Worm (Caenorhabditis elegans) whole organism, L4 larva: ENCODE results near the gene tbx-35.

Experiments used
- F49E8.2 ChIP-seq: sonication (generic microtip); optimal IDR thresholded peaks from 2 replicates; lab custom pipeline; 2016; ENCODE audit warnings: missing compliant biosample characterization, mild to moderate bottlenecking, missing genetic modification characterization, borderline replicate concordance
- Y75B8A.6 ChIP-seq: fragments of 200-800 bp; sonication (Bioruptor generic); IDR thresholded peaks from 2 replicates; pipeline ENCODE4 v1.3.6; 2022; ENCODE audit warnings: missing genetic modification reagents, missing genetic modification characterization, missing compliant biosample characterization
- aly-2 ChIP-seq: sonication (generic microtip); optimal IDR thresholded peaks from 2 replicates; lab custom pipeline; 2018; ENCODE audit warnings: missing biosample characterization, missing genetic modification characterization
- hlh-30 ChIP-seq: sonication (generic microtip); optimal IDR thresholded peaks from 2 replicates; lab custom pipeline; 2017; ENCODE audit warnings: antibody characterized with exemption, mild to moderate bottlenecking, missing genetic modification characterization, missing compliant biosample characterization; ENCODE audit not compliant: insufficient read depth
- nhr-11 ChIP-seq: fragments of 150-350 bp; optimal IDR thresholded peaks from 2 replicates; lab custom pipeline; 2014; ENCODE audit warnings: missing biosample characterization, missing genetic modification characterization
- nhr-237 ChIP-seq: sonication (generic microtip); optimal IDR thresholded peaks from 2 replicates; lab custom pipeline; 2017; ENCODE audit warnings: missing biosample characterization, missing genetic modification characterization
- ztf-11 ChIP-seq: fragments of 150-350 bp; optimal IDR thresholded peaks from 2 replicates; lab custom pipeline; 2014; ENCODE audit warnings: missing biosample characterization, missing genetic modification characterization

DNA sequence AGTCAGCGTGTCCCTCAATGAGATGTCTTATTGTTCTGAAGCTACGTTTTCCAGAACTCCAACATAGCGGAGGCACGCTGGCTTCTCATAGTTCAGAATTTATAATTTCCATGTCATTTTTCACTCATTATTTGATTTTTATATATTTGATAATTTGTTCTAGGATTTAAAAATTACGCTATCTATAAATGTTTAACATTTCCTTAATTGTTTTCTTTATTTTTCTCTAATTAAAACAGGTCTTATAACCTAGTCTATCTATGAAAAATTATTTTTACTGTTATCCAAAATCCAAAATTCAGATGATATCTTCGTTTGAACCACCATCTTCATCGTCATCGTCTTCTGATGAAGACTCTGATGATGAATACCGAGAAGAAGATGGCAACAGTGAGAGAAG is 46.9 kb downstream of the tbx-35 start, which contains the start of gene F56D1.1:
- TF ChIP-seq F49E8.2 (no peak), nhr-11 (no peak), aly-2 (no peak), nhr-237 (tag; lab: Kevin White, UChicago) (no peak), ztf-11 (tag; lab: Kevin White, UChicago) (no peak), Y75B8A.6 (no peak), hlh-30 (tag; lab: Kevin White, UChicago) (no peak)
